Fruit fly (Drosophila melanogaster) whole organism, adult: Measurements from ENCODE around the gene CG17572.

Experiments
- CG11617 ChIP-seq: fragments of 200-800 bp; sonication (Bioruptor generic); optimal IDR thresholded peaks from 2 replicates; lab custom pipeline; 2017; ENCODE audit warnings: mild to moderate bottlenecking, missing biosample characterization, missing genetic modification reagents, missing genetic modification characterization
- CG12768 ChIP-seq: fragments of 200-800 bp; sonication (Bioruptor generic); optimal IDR thresholded peaks from 2 replicates; lab custom pipeline; 2017; ENCODE audit warnings: missing biosample characterization, missing genetic modification characterization, mild to moderate bottlenecking, moderate library complexity, missing genetic modification reagents
- CG14711 ChIP-seq: fragments of 200-800 bp; sonication (Bioruptor generic); optimal IDR thresholded peaks from 2 replicates; lab custom pipeline; 2018; ENCODE audit warnings: missing biosample characterization, mild to moderate bottlenecking, missing genetic modification characterization, moderate library complexity
- CG7101 ChIP-seq: fragments of 200-800 bp; sonication (Bioruptor generic); optimal IDR thresholded peaks from 2 replicates; lab custom pipeline; 2018; ENCODE audit warnings: missing biosample characterization, mild to moderate bottlenecking, missing genetic modification characterization, moderate library complexity
- bab1 ChIP-seq: fragments of 200-800 bp; sonication (Bioruptor generic); optimal IDR thresholded peaks from 3 replicates; lab custom pipeline; 2019; ENCODE audit warnings: missing biosample characterization, mild to moderate bottlenecking, missing genetic modification characterization, moderate library complexity
- kay ChIP-seq: fragments of 200-800 bp; sonication (Bioruptor generic); peaks from one replicate; lab custom pipeline; 2016; ENCODE audit warnings: missing biosample characterization, missing genetic modification characterization, borderline replicate concordance
- ovo ChIP-seq: fragments of 200-800 bp; sonication (Bioruptor generic); optimal IDR thresholded peaks from 2 replicates; lab custom pipeline; 2016; ENCODE audit warnings: missing biosample characterization, missing genetic modification characterization
- toe ChIP-seq: fragments of 200-800 bp; sonication (Bioruptor generic); optimal IDR thresholded peaks from 2 replicates; lab custom pipeline; 2016; ENCODE audit warnings: missing biosample characterization, missing genetic modification characterization

- TF ChIP-seq toe (GFP tag; lab: Kevin White, UChicago) (no peak), CG14711 (tag; lab: Kevin White, UChicago) (no peak), CG7101 (tag; lab: Kevin White, UChicago) (no peak), bab1 (GFP tag; lab: Kevin White, UChicago) (no peak), CG12768 (GFP tag; lab: Kevin White, UChicago) (no peak), kay (GFP tag; lab: Kevin White, UChicago) (no peak), ovo (GFP tag; lab: Kevin White, UChicago) (no peak), CG11617 (no peak)
Observed at dm6 chr2L:19057799-19058198, 16.1 kb downstream of the CG17572 start.
